Worm (Caenorhabditis elegans) whole organism, late embryonic: ENCODE results near the gene C02B10.4.

Experiments
- C38D4.7 ChIP-seq: fragments of 200-800 bp; sonication (Bioruptor generic); optimal IDR thresholded peaks from 2 replicates; lab custom pipeline; 2018; ENCODE audit warnings: mild to moderate bottlenecking, missing genetic modification characterization, moderate library complexity, missing compliant biosample characterization
- K02D7.2 ChIP-seq: sonication (generic microtip); optimal IDR thresholded peaks from 2 replicates; lab custom pipeline; 2017; ENCODE audit warnings: mild to moderate bottlenecking, missing genetic modification characterization, missing compliant biosample characterization
- K09A11.1 ChIP-seq: sonication (generic microtip); optimal IDR thresholded peaks from 2 replicates; lab custom pipeline; 2017; ENCODE audit warnings: antibody characterized with exemption, mild to moderate bottlenecking, missing genetic modification characterization, missing compliant biosample characterization; ENCODE audit not compliant: insufficient read depth
- T23F11.4 ChIP-seq: fragments of 200-800 bp; sonication (Bioruptor generic); optimal IDR thresholded peaks from 2 replicates; lab custom pipeline; 2018; ENCODE audit warnings: mild to moderate bottlenecking, missing genetic modification characterization, missing compliant biosample characterization
- ceh-14 ChIP-seq: sonication (generic microtip); optimal IDR thresholded peaks from 2 replicates; lab custom pipeline; 2016; ENCODE audit warnings: missing genotype, missing genetic modification characterization, missing compliant biosample characterization
- ceh-22 ChIP-seq: sonication (generic microtip); optimal IDR thresholded peaks from 2 replicates; lab custom pipeline; 2017; ENCODE audit warnings: missing biosample characterization, missing genetic modification characterization
- ceh-31 ChIP-seq: sonication (generic microtip); optimal IDR thresholded peaks from 2 replicates; lab custom pipeline; 2016; ENCODE audit warnings: missing genetic modification characterization, missing compliant biosample characterization
- ceh-34 ChIP-seq: sonication (generic microtip); optimal IDR thresholded peaks from 2 replicates; lab custom pipeline; 2016; ENCODE audit warnings: mild to moderate bottlenecking, missing genetic modification characterization, missing compliant biosample characterization
- ceh-48 ChIP-seq: sonication (generic microtip); optimal IDR thresholded peaks from 2 replicates; lab custom pipeline; 2016; ENCODE audit warnings: missing genetic modification characterization, inconsistent platforms, missing compliant biosample characterization
- ceh-6 ChIP-seq: fragments of 200-800 bp; sonication (Bioruptor generic); optimal IDR thresholded peaks from 2 replicates; lab custom pipeline; 2018; ENCODE audit warnings: mild to moderate bottlenecking, missing genetic modification characterization, missing compliant biosample characterization
- che-1 ChIP-seq: sonication (generic microtip); optimal IDR thresholded peaks from 2 replicates; lab custom pipeline; 2016; ENCODE audit warnings: mild to moderate bottlenecking, missing genetic modification characterization, missing compliant biosample characterization
- dve-1 ChIP-seq: sonication (generic microtip); optimal IDR thresholded peaks from 2 replicates; lab custom pipeline; 2017; ENCODE audit warnings: antibody characterized with exemption, mild to moderate bottlenecking, missing genetic modification characterization, missing compliant biosample characterization
- elt-2 ChIP-seq: sonication (generic microtip); optimal IDR thresholded peaks from 2 replicates; lab custom pipeline; 2016; ENCODE audit warnings: missing genetic modification reagents, missing genetic modification characterization, missing compliant biosample characterization
- fkh-10 ChIP-seq: fragments of 150-350 bp; optimal IDR thresholded peaks from 2 replicates; lab custom pipeline; 2014; ENCODE audit warnings: missing biosample characterization, missing genetic modification reagents, missing genetic modification characterization
- gmeb-2 ChIP-seq: sonication (generic microtip); optimal IDR thresholded peaks from 2 replicates; lab custom pipeline; 2016; ENCODE audit warnings: missing genetic modification characterization, inconsistent platforms, missing compliant biosample characterization
- hlh-15 ChIP-seq: sonication (generic microtip); optimal IDR thresholded peaks from 2 replicates; lab custom pipeline; 2016; ENCODE audit warnings: missing genetic modification characterization, missing compliant biosample characterization
- lin-11 ChIP-seq: fragments of 200-800 bp; sonication (Bioruptor generic); optimal IDR thresholded peaks from 2 replicates; lab custom pipeline; 2018; ENCODE audit warnings: mild to moderate bottlenecking, missing genetic modification characterization, missing compliant biosample characterization
- mec-3 ChIP-seq: sonication (generic microtip); optimal IDR thresholded peaks from 2 replicates; lab custom pipeline; 2016; ENCODE audit warnings: borderline replicate concordance, missing genetic modification characterization, missing compliant biosample characterization
- nfya-1 ChIP-seq: sonication (generic microtip); optimal IDR thresholded peaks from 2 replicates; lab custom pipeline; 2017; ENCODE audit warnings: missing genetic modification characterization, mild to moderate bottlenecking, missing compliant biosample characterization, antibody characterized with exemption, moderate library complexity
- nhr-11 ChIP-seq: fragments of 150-350 bp; optimal IDR thresholded peaks from 2 replicates; lab custom pipeline; 2014; ENCODE audit warnings: missing biosample characterization, missing genetic modification characterization
- pax-1 ChIP-seq: fragments of 150-350 bp; optimal IDR thresholded peaks from 2 replicates; lab custom pipeline; 2014; ENCODE audit warnings: missing biosample characterization, missing genetic modification characterization
- pha-2 ChIP-seq: sonication (generic microtip); optimal IDR thresholded peaks from 2 replicates; lab custom pipeline; 2017; ENCODE audit warnings: mild to moderate bottlenecking, missing genetic modification characterization, missing compliant biosample characterization
- pha-4 ChIP-seq: fragments of 150-350 bp; optimal IDR thresholded peaks from 2 replicates; lab custom pipeline; 2018; ENCODE audit warnings: missing biosample characterization, missing genetic modification reagents, missing genetic modification characterization
- syd-9 ChIP-seq: sonication (generic microtip); optimal IDR thresholded peaks from 2 replicates; lab custom pipeline; 2016; ENCODE audit warnings: mild to moderate bottlenecking, missing genetic modification characterization, moderate library complexity, missing compliant biosample characterization
- tbx-2 ChIP-seq: sonication (generic microtip); optimal IDR thresholded peaks from 2 replicates; lab custom pipeline; 2016; ENCODE audit warnings: missing genetic modification characterization, missing compliant biosample characterization
- ttx-3 ChIP-seq: sonication (generic microtip); optimal IDR thresholded peaks from 2 replicates; lab custom pipeline; 2016; ENCODE audit warnings: missing genetic modification reagents, missing genetic modification characterization, missing compliant biosample characterization
- unc-3 ChIP-seq, 2 experiments: fragments of 200-800 bp in 1 of 2; sonication (Bioruptor generic) in 1 of 2; sonication (generic microtip) in 1 of 2; conservative IDR thresholded peaks in 1 of 2; optimal IDR thresholded peaks in 1 of 2; 2 replicates each; pipeline versions ENCODE4 v1.3.6 to Lab custom; 2016 to 2022; ENCODE audit warnings: missing compliant biosample characterization in 2 of 2, missing genetic modification characterization in 2 of 2, missing genetic modification reagents in 1 of 2
- unc-42 ChIP-seq: sonication (generic microtip); optimal IDR thresholded peaks from 2 replicates; lab custom pipeline; 2016; ENCODE audit warnings: missing genotype, missing genetic modification characterization, missing compliant biosample characterization
- unc-86 ChIP-seq: sonication (generic microtip); optimal IDR thresholded peaks from 2 replicates; lab custom pipeline; 2016; ENCODE audit warnings: missing genetic modification characterization, missing compliant biosample characterization
- zip-5 ChIP-seq: sonication (generic microtip); optimal IDR thresholded peaks from 2 replicates; lab custom pipeline; 2016; ENCODE audit warnings: missing genetic modification characterization, missing compliant biosample characterization
- ztf-16 ChIP-seq: sonication (generic microtip); optimal IDR thresholded peaks from 2 replicates; lab custom pipeline; 2017; ENCODE audit warnings: missing genetic modification characterization, missing compliant biosample characterization

C02B10.4 gene

DNA sequence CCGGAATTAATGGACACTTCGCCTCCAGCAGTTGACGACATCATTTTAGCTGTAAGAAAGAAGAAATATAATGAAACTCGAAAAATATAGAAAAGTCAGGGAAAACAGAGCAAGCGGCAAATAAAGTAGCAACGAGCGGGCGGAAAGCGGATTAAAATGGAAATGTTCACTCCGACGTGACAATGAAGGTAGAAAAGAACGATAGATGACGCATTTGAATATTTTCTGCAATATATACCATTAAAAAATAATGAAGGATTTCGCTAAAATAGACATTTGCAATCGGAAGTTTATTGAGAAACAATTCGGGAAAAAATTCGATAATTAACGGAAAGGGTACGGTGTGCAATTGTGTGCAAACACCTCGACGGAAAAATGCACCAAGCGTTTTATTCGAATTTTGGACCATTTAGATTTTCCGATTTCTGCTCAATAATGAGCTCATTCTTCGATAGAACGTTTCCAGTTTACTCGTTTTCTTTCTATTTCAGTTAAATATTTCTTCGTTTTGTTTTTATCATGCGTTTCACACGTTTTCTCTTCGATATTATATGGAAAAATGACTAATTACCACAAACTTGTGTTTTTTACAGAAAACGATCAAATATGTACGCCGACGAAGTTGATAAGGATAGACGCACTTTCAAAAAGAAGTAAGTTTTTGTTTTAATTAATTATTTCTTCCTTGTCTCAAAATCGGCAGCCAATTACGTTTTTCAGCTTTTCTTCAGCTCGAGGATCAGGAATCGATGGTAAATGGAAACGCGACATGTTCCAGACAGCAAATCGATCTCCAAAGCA, at the start of gene C02B10.4, which contains the start of gene snpn-1:
Gene C02B10.4 (plus strand): TSS at position 594 of the 801 bp plus-strand sequence.
Gene snpn-1 (minus strand): TSS at position 51 of the 801 bp plus-strand sequence.
- TF ChIP-seq elt-2 = peak; percentile 31
- TF ChIP-seq nfya-1 (tag; lab: Kevin White, UChicago) = peak; percentile 38
- TF ChIP-seq ceh-31 (tag; lab: Kevin White, UChicago) = peak; percentile 27
- TF ChIP-seq C38D4.7 (GFP tag; lab: Kevin White, UChicago) = no peak
- peak; percentile 28 for TF ChIP-seq pax-1 (tag; lab: Kevin White, UChicago)
- peak; percentile 70 for TF ChIP-seq ceh-48
- no peak for TF ChIP-seq lin-11 (tag; lab: Kevin White, UChicago)
- TF ChIP-seq unc-42 = peak; percentile 78

DNA sequence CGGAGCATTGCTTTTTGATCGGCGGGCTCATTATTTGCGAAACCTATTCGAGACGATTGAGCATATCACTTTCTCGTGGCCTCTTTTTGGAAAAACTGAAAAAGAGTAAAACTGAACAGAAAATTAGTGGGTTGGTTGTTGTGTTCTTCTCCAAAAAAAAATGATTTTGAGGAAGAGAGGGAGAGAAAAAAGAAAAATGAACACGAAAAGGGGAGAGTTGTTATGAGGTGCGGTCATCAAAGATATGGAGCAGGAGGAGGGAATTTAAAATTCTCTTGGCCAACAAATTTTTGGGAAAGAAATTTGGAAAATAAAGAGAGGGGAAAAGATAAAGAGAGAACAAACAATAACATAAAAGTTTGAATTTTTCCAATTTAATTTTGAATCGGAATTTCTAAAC, 46.0 kb upstream of the C02B10.4 start, which contains the start of gene hot-9:
Gene hot-9 (minus strand): TSS at position 101 of the 400 bp plus-strand sequence.
- TF ChIP-seq zip-5 (tag; lab: Kevin White, UChicago) (no peak), syd-9 (no peak), unc-3 (GFP tag; conservative IDR thresholded peaks at IDR 0.05; lab: Robert Waterston, UW) (no peak), unc-3 (tag; optimal IDR thresholded peaks at IDR 0.05; lab: Kevin White, UChicago) (no peak), tbx-2 (no peak), pha-4 (no peak), ceh-22 (tag; lab: Kevin White, UChicago) (no peak), hlh-15 (tag; lab: Kevin White, UChicago) (no peak), ceh-6 (GFP tag; lab: Kevin White, UChicago) (no peak), gmeb-2 (tag; lab: Kevin White, UChicago) (no peak), ttx-3 (tag; lab: Kevin White, UChicago) (no peak), ceh-14 (tag; lab: Kevin White, UChicago) (no peak), nhr-11 (tag; lab: Kevin White, UChicago) (no peak), ceh-34 (tag; lab: Kevin White, UChicago) (no peak), K09A11.1 (tag; lab: Kevin White, UChicago) (no peak), fkh-10 (GFP tag; lab: Kevin White, UChicago) (no peak), K02D7.2 (no peak), unc-86 (tag; lab: Kevin White, UChicago) (no peak), C38D4.7 (GFP tag; lab: Kevin White, UChicago) (no peak)

DNA sequence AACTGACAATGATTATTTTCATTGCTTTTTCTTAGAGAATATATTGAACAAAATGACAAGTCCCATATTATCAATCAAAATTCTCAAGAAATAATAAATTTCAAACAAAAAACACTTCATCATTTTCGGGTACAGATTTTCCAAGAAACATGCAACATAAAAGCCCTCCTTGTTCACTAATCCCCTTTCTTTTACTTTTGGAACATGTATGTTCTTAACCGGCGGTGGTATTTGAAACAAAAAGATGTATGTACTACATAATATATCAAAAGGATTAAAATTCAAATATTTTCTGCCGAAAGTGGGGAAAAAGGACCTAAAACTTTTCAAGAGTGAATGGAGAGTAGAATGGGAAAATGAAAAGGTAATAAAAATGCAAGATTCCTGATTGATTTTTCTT, 37.1 kb upstream of the C02B10.4 start:
- TF ChIP-seq unc-3 (GFP tag; conservative IDR thresholded peaks at IDR 0.05; lab: Robert Waterston, UW) (no peak), unc-3 (tag; optimal IDR thresholded peaks at IDR 0.05; lab: Kevin White, UChicago) (no peak)

DNA sequence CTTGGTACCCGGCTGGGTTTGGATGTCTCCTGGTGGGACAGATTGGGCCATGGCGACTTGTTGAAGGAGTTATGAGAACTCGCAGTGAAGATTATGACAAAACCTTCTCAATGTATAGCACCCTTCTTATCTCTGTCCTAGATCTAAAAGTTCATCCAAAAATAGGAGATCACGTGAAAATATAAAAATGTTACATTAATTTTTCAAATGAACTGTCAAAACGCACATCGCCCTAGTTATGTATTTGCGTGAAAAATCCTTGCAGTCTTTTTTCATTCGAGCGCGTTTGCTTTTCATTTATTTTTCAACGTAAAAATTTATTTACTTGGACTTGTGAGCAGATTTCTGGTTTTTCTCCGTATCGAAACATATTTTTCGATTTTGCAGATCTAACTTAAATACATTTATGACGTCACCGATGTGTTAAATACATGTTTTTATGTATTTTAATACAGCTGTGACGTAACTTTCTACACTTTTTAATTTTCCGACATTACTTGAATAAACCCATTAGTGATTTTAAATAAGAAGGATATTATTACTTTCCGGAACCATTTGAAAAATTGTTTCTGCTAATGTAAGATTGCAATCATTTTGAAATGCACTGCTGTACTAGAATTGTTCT, 35.3 kb upstream of the C02B10.4 start, which contains the start of gene msp-55:
Gene msp-55 (minus strand): TSS at position 51 of the 625 bp plus-strand sequence.
- TF ChIP-seq pha-2 (tag; lab: Kevin White, UChicago) (no peak), che-1 (no peak), nfya-1 (tag; lab: Kevin White, UChicago) (no peak), unc-3 (GFP tag; conservative IDR thresholded peaks at IDR 0.05; lab: Robert Waterston, UW) (no peak), unc-3 (tag; optimal IDR thresholded peaks at IDR 0.05; lab: Kevin White, UChicago) (no peak), K09A11.1 (tag; lab: Kevin White, UChicago) (no peak), mec-3 (no peak), lin-11 (tag; lab: Kevin White, UChicago) (no peak), ztf-16 (tag; lab: Kevin White, UChicago) (no peak), C38D4.7 (GFP tag; lab: Kevin White, UChicago) (no peak), dve-1 (tag; lab: Kevin White, UChicago) (no peak), T23F11.4 (GFP tag; lab: Kevin White, UChicago) (no peak)
